Worm (Caenorhabditis elegans): Measurements from ENCODE around the gene T16G1.7.

T16G1.7 gene

ce11 chrV:12952287-12952686 is 17.4 kb upstream of the T16G1.7 start, which contains the start of gene pqn-68:
pqn-68 (plus strand) TSS chrV:12952636.
- TF ChIP-seq blmp-1 (tag; optimal IDR thresholded peaks at IDR 0.05) (peak; percentile 28), C16A3.4 (tag; optimal IDR thresholded peaks at IDR 0.05) (peak; percentile 2), ama-1 (optimal IDR thresholded peaks at IDR 0.05) (no peak), nhr-71 (tag; optimal IDR thresholded peaks at IDR 0.05) (peak; percentile 30), irx-1 (tag; optimal IDR thresholded peaks at IDR 0.05) (no peak), ceh-82 (tag; optimal IDR thresholded peaks at IDR 0.05) (peak in 1 of 3 experiments; percentile 12), ceh-8 (GFP tag; optimal IDR thresholded peaks at IDR 0.05) (no peak), efl-3 (GFP tag; optimal IDR thresholded peaks at IDR 0.05) (no peak), tbx-2 (tag; optimal IDR thresholded peaks at IDR 0.05) (no peak), sptf-1 (tag; optimal IDR thresholded peaks at IDR 0.05) (no peak), fkh-8 (tag; optimal IDR thresholded peaks at IDR 0.05) (no peak), rnt-1 (tag; optimal IDR thresholded peaks at IDR 0.05) (peak; percentile 49), mep-1 (tag; optimal IDR thresholded peaks at IDR 0.05) (no peak), skn-1 (tag; optimal IDR thresholded peaks at IDR 0.05) (no peak), egl-27 (tag; optimal IDR thresholded peaks at IDR 0.05) (no peak), dpl-1 (GFP tag; optimal IDR thresholded peaks at IDR 0.05) (peak in 2 of 3 experiments; percentile 24 to 66), nhr-84 (tag; optimal IDR thresholded peaks at IDR 0.05) (no peak), nhr-20 (tag; optimal IDR thresholded peaks at IDR 0.05) (no peak), Y116A8C.19 (tag; optimal IDR thresholded peaks at IDR 0.05; ENCODE audit: borderline replicate concordance) (no peak), fkh-10 (GFP tag; optimal IDR thresholded peaks at IDR 0.05) (no peak), nhr-237 (tag; optimal IDR thresholded peaks at IDR 0.05) (no peak), jun-1 (tag; optimal IDR thresholded peaks at IDR 0.05) (no peak), pax-3 (tag; optimal IDR thresholded peaks at IDR 0.05) (no peak), lir-3 (tag; optimal IDR thresholded peaks at IDR 0.05; ENCODE audit: poor library complexity) (no peak), F16B12.6 (tag; optimal IDR thresholded peaks at IDR 0.05) (no peak), nhr-28 (tag; optimal IDR thresholded peaks at IDR 0.05) (no peak), unc-98 (GFP tag; IDR thresholded peaks at IDR 0.05) (no peak), nhr-19 (GFP tag; conservative IDR thresholded peaks at IDR 0.05) (no peak), nhr-12 (tag; optimal IDR thresholded peaks at IDR 0.05) (no peak), grh-1 (GFP tag; IDR thresholded peaks at IDR 0.05) (no peak), aly-2 (tag; optimal IDR thresholded peaks at IDR 0.05) (no peak), snpc-4 (tag; optimal IDR thresholded peaks at IDR 0.05) (no peak), snu-23 (GFP tag; optimal IDR thresholded peaks at IDR 0.05) (peak; percentile 43), lin-14 (GFP tag; optimal IDR thresholded peaks at IDR 0.05) (peak; percentile 32), fos-1 (tag; optimal IDR thresholded peaks at IDR 0.05) (no peak), fkh-4 (tag; optimal IDR thresholded peaks at IDR 0.05; ENCODE audit: borderline replicate concordance) (no peak), lin-13 (GFP tag; optimal IDR thresholded peaks at IDR 0.05) (no peak), alr-1 (tag; optimal IDR thresholded peaks at IDR 0.05; ENCODE audit: borderline replicate concordance) (no peak), xbp-1 (tag; optimal IDR thresholded peaks at IDR 0.05) (peak; percentile 33), zag-1 (tag; optimal IDR thresholded peaks at IDR 0.05) (no peak), C34B4.2 (tag; optimal IDR thresholded peaks at IDR 0.05) (no peak), nhr-11 (tag; optimal IDR thresholded peaks at IDR 0.05) (no peak), lin-35 (GFP tag; optimal IDR thresholded peaks at IDR 0.05) (peak; percentile 33 to 48), unc-86 (tag; optimal IDR thresholded peaks at IDR 0.05) (no peak), hpl-2 (GFP tag; optimal IDR thresholded peaks at IDR 0.05) (no peak), ceh-63 (GFP tag; optimal IDR thresholded peaks at IDR 0.05) (no peak), efl-1 (optimal IDR thresholded peaks at IDR 0.05) (peak; percentile 30 to 41), efl-1 (GFP tag; optimal IDR thresholded peaks at IDR 0.05 in 1 of 2) (peak in 1 of 2 experiments; percentile 18), swsn-7 (tag; optimal IDR thresholded peaks at IDR 0.05) (peak; percentile 1), elt-2 (tag; optimal IDR thresholded peaks at IDR 0.05) (no peak), hlh-4 (tag; optimal IDR thresholded peaks at IDR 0.05) (no peak), pqm-1 (tag; optimal IDR thresholded peaks at IDR 0.05) (no peak), C04F5.9 (tag; optimal IDR thresholded peaks at IDR 0.05) (no peak), isw-1 (GFP tag; IDR thresholded peaks at IDR 0.05) (no peak), nhr-85 (tag) (no peak)
